Worm (Caenorhabditis elegans): ENCODE data around the gene dhhc-9.

The dhhc-9 gene

DNA sequence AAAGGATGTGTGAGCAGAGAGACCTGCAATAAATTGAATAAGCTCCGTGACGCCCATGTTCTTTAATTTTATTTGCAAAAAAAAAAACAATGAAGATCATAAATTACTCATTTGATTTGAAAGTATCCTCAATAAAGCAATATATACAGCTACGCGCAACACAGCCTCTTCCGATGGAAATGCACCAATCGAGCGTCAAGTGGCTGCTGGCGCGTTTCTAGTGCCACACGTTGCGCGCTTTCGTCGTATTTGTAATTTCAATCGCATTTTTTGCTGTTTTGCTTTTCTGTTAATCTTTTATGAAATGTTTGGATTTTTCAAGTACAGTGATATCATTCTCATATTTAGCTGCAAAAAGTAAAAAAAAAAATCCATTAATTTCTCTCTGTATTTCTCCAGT lies 19.6 kb downstream of the dhhc-9 start (continued):
- TF ChIP-seq efl-1 (optimal IDR thresholded peaks at IDR 0.05) (peak; percentile 6 to 41), efl-1 (GFP tag; optimal IDR thresholded peaks at IDR 0.05 in 1 of 2) (peak; percentile 54 to 86), nhr-11 (tag; optimal IDR thresholded peaks at IDR 0.05) (no peak), nhr-19 (GFP tag; conservative IDR thresholded peaks at IDR 0.05) (peak; percentile 49), fkh-8 (tag; optimal IDR thresholded peaks at IDR 0.05) (peak; percentile 26), nhr-85 (tag) (peak; percentile 78), nhr-28 (tag; optimal IDR thresholded peaks at IDR 0.05) (no peak), unc-86 (tag; optimal IDR thresholded peaks at IDR 0.05) (peak; percentile 43), hlh-17 (GFP tag; optimal IDR thresholded peaks at IDR 0.05; ENCODE audit: borderline replicate concordance) (no peak), lin-15B (tag; optimal IDR thresholded peaks at IDR 0.05) (no peak), fkh-10 (GFP tag; optimal IDR thresholded peaks at IDR 0.05) (no peak), mab-9 (GFP tag; IDR thresholded peaks at IDR 0.05) (no peak), mdl-1 (tag; optimal IDR thresholded peaks at IDR 0.05) (peak in 1 of 2 experiments; percentile 28), dpl-1 (GFP tag; optimal IDR thresholded peaks at IDR 0.05) (peak in 2 of 3 experiments; percentile 57 to 63), lin-35 (GFP tag; optimal IDR thresholded peaks at IDR 0.05) (peak; percentile 59 to 77), nhr-90 (tag; optimal IDR thresholded peaks at IDR 0.05; ENCODE audit: poor library complexity) (peak; percentile 73), snpc-4 (tag; optimal IDR thresholded peaks at IDR 0.05) (peak; percentile 58), zip-4 (GFP tag; optimal IDR thresholded peaks at IDR 0.05) (peak; percentile 0), ceh-90 (tag; optimal IDR thresholded peaks at IDR 0.05) (no peak), elt-2 (tag; optimal IDR thresholded peaks at IDR 0.05) (peak; percentile 0), mep-1 (tag; optimal IDR thresholded peaks at IDR 0.05) (peak; percentile 51), lsy-2 (tag; optimal IDR thresholded peaks at IDR 0.05) (peak; percentile 73 to 74), zag-1 (tag; optimal IDR thresholded peaks at IDR 0.05) (no peak), lin-39 (tag; optimal IDR thresholded peaks at IDR 0.05) (peak; percentile 17), swsn-7 (tag; optimal IDR thresholded peaks at IDR 0.05) (peak; percentile 75), hpl-2 (GFP tag; optimal IDR thresholded peaks at IDR 0.05) (no peak), unc-30 (tag; optimal IDR thresholded peaks at IDR 0.05) (no peak), mef-2 (tag; optimal IDR thresholded peaks at IDR 0.05) (no peak)

DNA sequence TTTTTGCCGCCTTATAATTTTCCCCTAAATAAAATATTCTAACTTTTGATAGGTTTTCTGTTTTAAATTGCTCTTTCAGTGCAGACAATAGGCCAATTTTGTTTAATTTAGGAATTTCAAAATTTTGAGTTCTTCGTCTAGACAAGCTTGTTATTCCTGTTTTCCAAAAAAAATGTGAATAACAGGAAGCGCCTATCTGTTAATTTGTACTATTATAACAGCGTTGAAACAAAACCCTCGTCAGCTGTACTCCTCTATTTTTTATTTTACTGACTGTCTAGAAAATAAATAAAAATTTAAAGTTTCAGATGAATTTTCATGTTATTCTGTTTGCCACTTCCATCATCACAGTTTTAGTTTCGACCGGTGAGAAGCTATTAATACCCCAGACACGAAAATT lies 20.6 kb downstream of the dhhc-9 start, which contains the start of gene F47G3.4:
Gene F47G3.4 (plus strand): TSS at position 301 of the 400 bp plus-strand sequence.
- no peak for TF ChIP-seq isw-1 (GFP tag; IDR thresholded peaks at IDR 0.05)
- no peak for TF ChIP-seq pqm-1 (tag; optimal IDR thresholded peaks at IDR 0.05)
- no peak for TF ChIP-seq xbp-1 (tag; optimal IDR thresholded peaks at IDR 0.05)
- no peak for TF ChIP-seq aha-1 (tag; optimal IDR thresholded peaks at IDR 0.05)
- no peak for TF ChIP-seq unc-30 (tag; optimal IDR thresholded peaks at IDR 0.05)
- TF ChIP-seq C04F5.9 (tag; optimal IDR thresholded peaks at IDR 0.05) = no peak
- no peak for TF ChIP-seq lin-15B (tag; optimal IDR thresholded peaks at IDR 0.05)
- TF ChIP-seq nhr-237 (tag; optimal IDR thresholded peaks at IDR 0.05) = no peak
- no peak for TF ChIP-seq ceh-82 (tag; optimal IDR thresholded peaks at IDR 0.05)
- no peak for TF ChIP-seq C16A3.4 (tag; optimal IDR thresholded peaks at IDR 0.05)
- TF ChIP-seq lin-35 (GFP tag; optimal IDR thresholded peaks at IDR 0.05) = no peak
- no peak for TF ChIP-seq fos-1 (tag; optimal IDR thresholded peaks at IDR 0.05)
- TF ChIP-seq hlh-4 (tag; optimal IDR thresholded peaks at IDR 0.05) = no peak
- no peak for TF ChIP-seq nhr-11 (tag; optimal IDR thresholded peaks at IDR 0.05)
- TF ChIP-seq elt-2 (tag; optimal IDR thresholded peaks at IDR 0.05) = no peak

DNA sequence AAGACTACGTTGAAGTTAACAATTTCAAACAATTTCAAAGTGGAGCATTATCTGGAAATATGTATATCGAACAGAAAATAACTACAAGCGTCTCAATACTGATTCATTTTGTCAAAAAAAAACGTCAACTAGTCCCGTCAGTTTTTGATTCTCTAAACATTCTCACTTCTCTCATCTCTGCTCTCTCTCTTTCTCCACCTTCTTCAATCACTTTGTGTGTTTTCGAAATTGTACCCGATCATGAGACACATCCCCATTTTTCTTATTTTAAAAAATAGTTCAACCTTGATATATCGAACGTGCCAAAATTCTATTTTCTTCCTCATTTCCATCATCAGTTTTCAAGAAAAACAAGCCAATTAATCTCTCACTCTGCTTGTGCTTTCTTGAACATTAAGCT lies 21.0 kb downstream of the dhhc-9 start:
- TF ChIP-seq nhr-71 (tag; optimal IDR thresholded peaks at IDR 0.05) = peak; percentile 48
- TF ChIP-seq nhr-20 (tag; optimal IDR thresholded peaks at IDR 0.05) = peak; percentile 12
- peak in 1 of 2 experiments; percentile 15 for TF ChIP-seq lin-35 (GFP tag; optimal IDR thresholded peaks at IDR 0.05)
- TF ChIP-seq mdl-1 (tag; optimal IDR thresholded peaks at IDR 0.05) = no peak
- peak; percentile 50 for TF ChIP-seq snu-23 (GFP tag; optimal IDR thresholded peaks at IDR 0.05)
- peak; percentile 7 for TF ChIP-seq pag-3 (tag; optimal IDR thresholded peaks at IDR 0.05; ENCODE audit: borderline replicate concordance, insufficient read depth)
- TF ChIP-seq fos-1 (tag; optimal IDR thresholded peaks at IDR 0.05) = no peak
- TF ChIP-seq lin-14 (GFP tag; optimal IDR thresholded peaks at IDR 0.05) = peak; percentile 68
- TF ChIP-seq nhr-85 (tag) = peak; percentile 73
- TF ChIP-seq skn-1 (tag; optimal IDR thresholded peaks at IDR 0.05) = peak; percentile 24
- no peak for TF ChIP-seq ces-1 (GFP tag; optimal IDR thresholded peaks at IDR 0.05)
- peak; percentile 13 for TF ChIP-seq blmp-1 (tag; optimal IDR thresholded peaks at IDR 0.05)
- no peak for TF ChIP-seq efl-1 (optimal IDR thresholded peaks at IDR 0.05)
- TF ChIP-seq efl-1 (GFP tag; optimal IDR thresholded peaks at IDR 0.05 in 1 of 2) = peak in 1 of 2 experiments; percentile 88
- TF ChIP-seq lsy-2 (tag; optimal IDR thresholded peaks at IDR 0.05) = peak in 1 of 2 experiments; percentile 19
- TF ChIP-seq grh-1 (GFP tag; IDR thresholded peaks at IDR 0.05) = no peak
